Worm (Caenorhabditis elegans): ENCODE data around the gene sss-1.

sss-1 gene

DNA sequence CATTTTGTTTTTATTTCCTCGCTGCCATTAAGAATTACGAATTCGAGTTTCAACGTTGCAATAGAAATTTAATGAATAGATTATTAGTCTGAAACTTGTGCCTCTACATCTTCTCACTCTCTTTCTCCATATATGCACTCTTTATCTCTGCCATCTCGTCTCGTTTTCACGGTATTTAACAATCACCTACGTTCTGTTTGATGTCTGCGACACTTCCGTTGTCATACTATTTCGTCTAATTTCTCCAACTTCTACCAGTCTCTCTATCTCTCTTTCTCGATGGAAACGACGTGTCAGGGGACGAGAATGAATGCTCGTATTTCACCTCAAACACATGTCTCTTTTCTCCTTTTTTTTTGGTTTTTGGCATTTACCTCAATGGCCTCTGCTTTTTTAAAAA is 19.7 kb downstream of the sss-1 start (continued):
- TF ChIP-seq rbr-2 (tag; optimal IDR thresholded peaks at IDR 0.05) (peak; percentile 20), F10B5.3 (tag; optimal IDR thresholded peaks at IDR 0.05) (no peak), aha-1 (tag) (peak; percentile 60), dmd-8 (GFP tag; IDR thresholded peaks at IDR 0.05) (no peak), snpc-1.2 (GFP tag; IDR thresholded peaks at IDR 0.05) (no peak), ZK546.5 (tag; optimal IDR thresholded peaks at IDR 0.05) (no peak), zip-11 (GFP tag; IDR thresholded peaks at IDR 0.05) (no peak), mxl-3 (GFP tag; optimal IDR thresholded peaks at IDR 0.05) (peak; percentile 71), ceh-32 (tag; optimal IDR thresholded peaks at IDR 0.05; ENCODE audit: poor library complexity) (no peak), dmd-6 (GFP tag; IDR thresholded peaks at IDR 0.05) (peak; percentile 61), nhr-11 (tag; optimal IDR thresholded peaks at IDR 0.05) (peak; percentile 53), pqm-1 (tag; optimal IDR thresholded peaks at IDR 0.05) (peak; percentile 9), nhr-10 (tag; optimal IDR thresholded peaks at IDR 0.05) (no peak), unc-39 (tag; optimal IDR thresholded peaks at IDR 0.05) (no peak), nhr-42 (GFP tag; IDR thresholded peaks at IDR 0.05) (no peak), set-16 (GFP tag; IDR thresholded peaks at IDR 0.05) (no peak), T26A8.4 (GFP tag; IDR thresholded peaks at IDR 0.05) (no peak), zfp-3 (GFP tag; conservative IDR thresholded peaks at IDR 0.05) (no peak), hif-1 (tag; optimal IDR thresholded peaks at IDR 0.05) (peak in 1 of 2 experiments; percentile 8), ztf-7 (tag; optimal IDR thresholded peaks at IDR 0.05) (no peak), vab-7 (GFP tag; IDR thresholded peaks at IDR 0.05) (no peak), nhr-111 (GFP tag; optimal IDR thresholded peaks at IDR 0.05) (no peak), aly-2 (tag; optimal IDR thresholded peaks at IDR 0.05) (no peak), hlh-30 (tag; optimal IDR thresholded peaks at IDR 0.05; ENCODE audit: insufficient read depth) (peak; percentile 84), lir-3 (tag; optimal IDR thresholded peaks at IDR 0.05) (no peak), lin-13 (GFP tag; optimal IDR thresholded peaks at IDR 0.05) (peak; percentile 13), D1046.2 (GFP tag; IDR thresholded peaks at IDR 0.05) (no peak), fkh-10 (GFP tag; optimal IDR thresholded peaks at IDR 0.05) (no peak), nhr-77 (tag; optimal IDR thresholded peaks at IDR 0.05) (peak; percentile 17), dmd-9 (GFP tag; IDR thresholded peaks at IDR 0.05) (no peak), php-3 (GFP tag; IDR thresholded peaks at IDR 0.05) (no peak), nhr-102 (tag; optimal IDR thresholded peaks at IDR 0.05) (no peak), Y5F2A.4 (GFP tag; optimal IDR thresholded peaks at IDR 0.05) (no peak), tag-97 (GFP tag; IDR thresholded peaks at IDR 0.05) (no peak), madf-9 (GFP tag; conservative IDR thresholded peaks at IDR 0.05) (no peak), hmg-1.1 (GFP tag; IDR thresholded peaks at IDR 0.05) (peak; percentile 56; the same call in 1 of the 2 replicates), F49E8.2 (tag; optimal IDR thresholded peaks at IDR 0.05; ENCODE audit: borderline replicate concordance) (no peak), ceh-62 (tag; optimal IDR thresholded peaks at IDR 0.05) (no peak), lin-15B (tag; optimal IDR thresholded peaks at IDR 0.05) (no peak), nhr-25 (tag; optimal IDR thresholded peaks at IDR 0.05; ENCODE audit: borderline replicate concordance, insufficient read depth) (no peak), unc-62 (GFP tag; optimal IDR thresholded peaks at IDR 0.05 in 1 of 2) (peak in 1 of 2 experiments; percentile 14), unc-62 (tag; optimal IDR thresholded peaks at IDR 0.05) (no peak), mdl-1 (tag; optimal IDR thresholded peaks at IDR 0.05) (peak; percentile 26 to 55), ztf-11 (tag; optimal IDR thresholded peaks at IDR 0.05) (no peak), ctbp-1 (GFP tag; IDR thresholded peaks at IDR 0.05) (no peak), lsy-2 (tag; optimal IDR thresholded peaks at IDR 0.05) (peak in 1 of 2 experiments; percentile 46), spr-3 (GFP tag; optimal IDR thresholded peaks at IDR 0.05) (no peak), ceh-82 (tag; optimal IDR thresholded peaks at IDR 0.05) (no peak), nhr-237 (tag; optimal IDR thresholded peaks at IDR 0.05) (no peak), F37D6.2 (tag; optimal IDR thresholded peaks at IDR 0.05) (no peak), nhr-41 (GFP tag; IDR thresholded peaks at IDR 0.05) (no peak), mes-2 (tag; optimal IDR thresholded peaks at IDR 0.05; ENCODE audit: poor library complexity, severe bottlenecking) (peak; percentile 37)

Measured in whole organism, L4 larva.